Fruit fly (Drosophila melanogaster) whole organism, embryonic: ENCODE results near the gene Evi5.

Source experiments
- CG10274 ChIP-seq: fragments of 200-800 bp; sonication (Bioruptor generic); optimal IDR thresholded peaks from 3 replicates; lab custom pipeline; 2017; ENCODE audit warnings: missing biosample characterization, mild to moderate bottlenecking, missing genetic modification characterization
- CG10431 ChIP-seq: fragments of 200-800 bp; sonication (Bioruptor generic); optimal IDR thresholded peaks from 3 replicates; lab custom pipeline; 2018; ENCODE audit warnings: missing biosample characterization, mild to moderate bottlenecking, missing genetic modification characterization
- CG10462 ChIP-seq: fragments of 200-800 bp; sonication (Bioruptor generic); optimal IDR thresholded peaks from 2 replicates; lab custom pipeline; 2016; ENCODE audit warnings: missing biosample characterization, missing genetic modification characterization
- CG10959 ChIP-seq: fragments of 200-800 bp; sonication (Bioruptor generic); IDR thresholded peaks from 2 replicates; pipeline ENCODE4 v1.3.6; 2022; ENCODE audit warnings: missing biosample characterization, missing genetic modification characterization
- CG32532 ChIP-seq: fragments of 200-800 bp; sonication (Bioruptor generic); IDR thresholded peaks from 2 replicates; pipeline ENCODE4 v1.3.6; 2022; ENCODE audit warnings: missing biosample characterization, missing genetic modification characterization
- CG3726 ChIP-seq: fragments of 200-800 bp; sonication (Bioruptor generic); IDR thresholded peaks from 3 replicates; pipeline ENCODE4, ENCODE4 v1.3.6; 2022; ENCODE audit warnings: missing biosample characterization, missing genetic modification characterization
- CG4707 ChIP-seq: fragments of 200-800 bp; sonication (Bioruptor generic); optimal IDR thresholded peaks from 2 replicates; lab custom pipeline; 2018; ENCODE audit warnings: missing biosample characterization, mild to moderate bottlenecking, missing genetic modification characterization, moderate library complexity
- CG9215 ChIP-seq: fragments of 200-800 bp; sonication (Bioruptor generic); IDR thresholded peaks from 2 replicates; pipeline ENCODE4 v1.3.6; 2022; ENCODE audit warnings: missing biosample characterization, missing genetic modification characterization
- CG9609 ChIP-seq: fragments of 200-800 bp; sonication (Bioruptor generic); optimal IDR thresholded peaks from 3 replicates; lab custom pipeline; 2016; ENCODE audit warnings: missing biosample characterization, missing genetic modification characterization
- CG9817 ChIP-seq: fragments of 200-800 bp; sonication (Bioruptor generic); optimal IDR thresholded peaks from 2 replicates; lab custom pipeline; 2018; ENCODE audit warnings: missing biosample characterization, mild to moderate bottlenecking, missing genetic modification characterization, moderate library complexity
- CHES-1-like ChIP-seq: fragments of 200-800 bp; sonication (Bioruptor generic); optimal IDR thresholded peaks from 2 replicates; lab custom pipeline; 2016; ENCODE audit warnings: missing biosample characterization, missing genetic modification characterization
- D19A ChIP-seq: fragments of 200-800 bp; optimal IDR thresholded peaks from 3 replicates; lab custom pipeline; 2019; ENCODE audit warnings: missing biosample characterization, mild to moderate bottlenecking, missing genetic modification characterization, moderate library complexity
- Eip74EF ChIP-seq, 2 experiments: fragments of 200-800 bp in 1 of 2; fragments of >200 bp in 1 of 2; sonication (Bioruptor generic) in 1 of 2; optimal IDR thresholded peaks; 2 replicates each; lab custom pipeline; 2017 to 2019; ENCODE audit warnings: missing biosample characterization in 2 of 2, missing genetic modification characterization in 2 of 2, mild to moderate bottlenecking in 1 of 2, moderate library complexity in 1 of 2
- Fer3 ChIP-seq: fragments of 200-800 bp; sonication (Bioruptor generic); optimal IDR thresholded peaks from 2 replicates; lab custom pipeline; 2018; ENCODE audit warnings: missing biosample characterization, mild to moderate bottlenecking, missing genetic modification characterization, moderate library complexity
- H15 ChIP-seq: fragments of 200-800 bp; sonication (Bioruptor generic); IDR thresholded peaks from 3 replicates; pipeline ENCODE4 v1.3.6; 2022; ENCODE audit warnings: missing biosample characterization, missing genetic modification characterization
- HLH54F ChIP-seq: fragments of 200-800 bp; sonication (Bioruptor generic); optimal IDR thresholded peaks from 3 replicates; lab custom pipeline; 2016; ENCODE audit warnings: missing biosample characterization, missing genetic modification characterization
- HmgZ ChIP-seq: fragments of 200-800 bp; sonication (Bioruptor generic); optimal IDR thresholded peaks from 2 replicates; lab custom pipeline; 2018; ENCODE audit warnings: missing biosample characterization, mild to moderate bottlenecking, missing genetic modification characterization
- Hmx ChIP-seq: fragments of 200-800 bp; sonication (Bioruptor generic); optimal IDR thresholded peaks from 2 replicates; lab custom pipeline; 2016; ENCODE audit warnings: missing biosample characterization, missing genetic modification characterization
- Lpt ChIP-seq: fragments of >200 bp; optimal IDR thresholded peaks from 2 replicates; lab custom pipeline; 2018; ENCODE audit warnings: missing biosample characterization, missing genetic modification characterization
- MTF-1 ChIP-seq: fragments of 200-800 bp; sonication (Bioruptor generic); optimal IDR thresholded peaks from 2 replicates; lab custom pipeline; 2018; ENCODE audit warnings: missing biosample characterization, mild to moderate bottlenecking, missing genetic modification characterization, borderline replicate concordance
- NC2α ChIP-seq: fragments of 200-800 bp; sonication (Bioruptor generic); optimal IDR thresholded peaks from 2 replicates; lab custom pipeline; 2016; ENCODE audit warnings: missing biosample characterization, missing genetic modification characterization
- NC2β ChIP-seq: fragments of 200-800 bp; sonication (Bioruptor generic); optimal IDR thresholded peaks from 2 replicates; lab custom pipeline; 2016; ENCODE audit warnings: missing biosample characterization, missing genetic modification characterization
- Nf-YA ChIP-seq: fragments of 200-800 bp; sonication (Bioruptor generic); IDR thresholded peaks from 2 replicates; pipeline ENCODE4 v1.3.6; 2022; ENCODE audit warnings: missing biosample characterization, missing genetic modification characterization
- Ravus ChIP-seq: fragments of 200-800 bp; sonication (Bioruptor generic); IDR thresholded peaks from 2 replicates; pipeline ENCODE4 v1.3.6; 2022; ENCODE audit warnings: missing biosample characterization, missing genetic modification characterization
- Rx ChIP-seq: fragments of 200-800 bp; sonication (Bioruptor generic); IDR thresholded peaks from 2 replicates; pipeline ENCODE4 v1.3.6; 2022; ENCODE audit warnings: missing biosample characterization, missing genetic modification characterization
- Xrp1 ChIP-seq: fragments of 200-800 bp; sonication (Bioruptor generic); IDR thresholded peaks from 2 replicates; pipeline ENCODE4 v1.3.6; 2022; ENCODE audit warnings: missing biosample characterization, missing genetic modification characterization
- bsh ChIP-seq, 2 experiments: fragments of 200-800 bp; sonication (Bioruptor generic); optimal IDR thresholded peaks; 2 replicates each; lab custom pipeline; 2017 to 2018; ENCODE audit warnings: mild to moderate bottlenecking in 2 of 2, missing biosample characterization in 2 of 2, missing genetic modification characterization in 2 of 2, moderate library complexity in 1 of 2
- cato ChIP-seq: fragments of 200-800 bp; sonication (Bioruptor generic); optimal IDR thresholded peaks from 2 replicates; lab custom pipeline; 2016; ENCODE audit warnings: missing biosample characterization, missing genetic modification characterization, borderline replicate concordance
- caup ChIP-seq: fragments of 200-800 bp; sonication (Bioruptor generic); optimal IDR thresholded peaks from 3 replicates; lab custom pipeline; 2017; ENCODE audit warnings: missing biosample characterization, mild to moderate bottlenecking, missing genetic modification characterization, moderate library complexity; ENCODE audit not compliant: severe bottlenecking
- crp ChIP-seq, 2 experiments: fragments of 200-800 bp; sonication (Bioruptor generic); optimal IDR thresholded peaks; 2 replicates in 1 of 2; 3 replicates in 1 of 2; lab custom pipeline; 2017; ENCODE audit warnings: missing biosample characterization in 2 of 2, missing genetic modification characterization in 2 of 2, mild to moderate bottlenecking in 1 of 2, moderate library complexity in 1 of 2
- en ChIP-seq: fragments of 200-800 bp; sonication (Bioruptor generic); optimal IDR thresholded peaks from 2 replicates; lab custom pipeline; 2016; ENCODE audit warnings: missing biosample characterization, missing genetic modification characterization
- exex ChIP-seq: fragments of 200-800 bp; sonication (Bioruptor generic); optimal IDR thresholded peaks from 4 replicates; lab custom pipeline; 2018; ENCODE audit warnings: missing biosample characterization, mild to moderate bottlenecking, missing genetic modification characterization, moderate library complexity
- fd96Cb ChIP-seq: fragments of 200-800 bp; sonication (Bioruptor generic); optimal IDR thresholded peaks from 2 replicates; lab custom pipeline; 2018; ENCODE audit warnings: missing biosample characterization, mild to moderate bottlenecking, missing genetic modification characterization, moderate library complexity
- fu2 ChIP-seq: fragments of 200-800 bp; sonication (Bioruptor generic); optimal IDR thresholded peaks from 2 replicates; lab custom pipeline; 2016; ENCODE audit warnings: missing biosample characterization, missing genetic modification characterization
- gsb ChIP-seq: fragments of 200-800 bp; sonication (Bioruptor generic); IDR thresholded peaks from 2 replicates; pipeline ENCODE4 v1.3.6; 2022; ENCODE audit warnings: missing biosample characterization, missing genetic modification characterization
- insv ChIP-seq, 2 experiments: fragments of 200-800 bp; sonication (Bioruptor generic); optimal IDR thresholded peaks; 3 replicates each; lab custom pipeline; 2016 to 2018; ENCODE audit warnings: missing biosample characterization in 2 of 2, missing genetic modification characterization in 2 of 2
- jing ChIP-seq: fragments of 200-800 bp; sonication (Bioruptor generic); optimal IDR thresholded peaks from 2 replicates; lab custom pipeline; 2018; ENCODE audit warnings: missing biosample characterization, mild to moderate bottlenecking, missing genetic modification characterization
- kay ChIP-seq: fragments of 200-800 bp; sonication (Bioruptor generic); optimal IDR thresholded peaks from 2 replicates; lab custom pipeline; 2016; ENCODE audit warnings: missing biosample characterization, missing genetic modification characterization
- lab ChIP-seq: fragments of 200-800 bp; sonication (Bioruptor generic); optimal IDR thresholded peaks from 3 replicates; lab custom pipeline; 2017; ENCODE audit warnings: missing biosample characterization, missing genetic modification characterization, mild to moderate bottlenecking, moderate library complexity, missing genetic modification reagents
- lmd ChIP-seq: fragments of 200-800 bp; sonication (Bioruptor generic); IDR thresholded peaks from 2 replicates; pipeline ENCODE4 v1.3.6; 2022; ENCODE audit warnings: missing biosample characterization, missing genetic modification characterization
- lov ChIP-seq, 2 experiments: fragments of 200-800 bp in 1 of 2; fragments of >200 bp in 1 of 2; sonication (Bioruptor generic) in 1 of 2; IDR thresholded peaks in 1 of 2; optimal IDR thresholded peaks in 1 of 2; 2 replicates in 1 of 2; 3 replicates in 1 of 2; pipeline versions ENCODE4 v1.3.6 to Lab custom; 2017 to 2022; ENCODE audit warnings: missing biosample characterization in 1 of 2, missing genetic modification characterization in 1 of 2
- org-1 ChIP-seq: fragments of 200-800 bp; sonication (Bioruptor generic); optimal IDR thresholded peaks from 2 replicates; lab custom pipeline; 2017; ENCODE audit warnings: missing biosample characterization, missing genetic modification characterization
- pan ChIP-seq, 4 experiments: fragments of >200 bp in 3 of 4; fragments of 200-800 bp in 1 of 4; sonication (Bioruptor generic) in 1 of 4; optimal IDR thresholded peaks in 3 of 4; IDR thresholded peaks in 1 of 4; 2 replicates each; pipeline versions ENCODE4 v1.3.6 to Lab custom; 2017 to 2022; ENCODE audit warnings: missing biosample characterization in 2 of 4, missing genetic modification characterization in 2 of 4, mixed read lengths in 1 of 4
- pnt ChIP-seq: fragments of 200-800 bp; sonication (Bioruptor generic); optimal IDR thresholded peaks from 3 replicates; lab custom pipeline; 2016; ENCODE audit warnings: missing biosample characterization, missing genetic modification characterization
- sc ChIP-seq, 3 experiments: fragments of >200 bp in 2 of 3; fragments of 200-800 bp in 1 of 3; sonication (Bioruptor generic) in 1 of 3; optimal IDR thresholded peaks; 2 replicates in 2 of 3; 3 replicates in 1 of 3; lab custom pipeline; 2017; ENCODE audit warnings: mild to moderate bottlenecking in 1 of 3, missing biosample characterization in 1 of 3, missing genetic modification characterization in 1 of 3, missing genetic modification reagents in 1 of 3
- sisA ChIP-seq: fragments of 200-800 bp; sonication (Bioruptor generic); IDR thresholded peaks from 2 replicates; pipeline ENCODE4 v1.3.6; 2022; ENCODE audit warnings: missing biosample characterization, missing genetic modification characterization
- sna ChIP-seq: fragments of 200-800 bp; sonication (Bioruptor generic); IDR thresholded peaks from 2 replicates; pipeline ENCODE4 v1.3.6; 2022; ENCODE audit warnings: missing biosample characterization, missing genetic modification characterization; ENCODE audit not compliant: partially characterized antibody
- z ChIP-seq: fragments of 200-800 bp; sonication (Bioruptor generic); IDR thresholded peaks from 3 replicates; pipeline ENCODE4 v1.3.6; 2022; ENCODE audit warnings: missing biosample characterization, missing genetic modification characterization
- zen2 ChIP-seq: fragments of 200-800 bp; sonication (Bioruptor generic); IDR thresholded peaks from 3 replicates; pipeline ENCODE4 v1.3.6; 2022; ENCODE audit warnings: missing biosample characterization, missing genetic modification characterization; ENCODE audit not compliant: partially characterized antibody

The Evi5 gene

dm6 chrX:11427282-11427689, 26.9 kb downstream of the Evi5 start (continued):
- TF ChIP-seq jing = no peak
- peak in 1 of 2 experiments; percentile 63 for TF ChIP-seq bsh (GFP tag; optimal IDR thresholded peaks at IDR 0.05; lab: Kevin White, UChicago)
- TF ChIP-seq CG3726 (GFP tag; lab: Robert Waterston, UW) = no peak
- TF ChIP-seq cato (GFP tag; lab: Kevin White, UChicago) = no peak
- peak; percentile 16 for TF ChIP-seq D19A
- no peak for TF ChIP-seq CG32532 (GFP tag; lab: Robert Waterston, UW)
- TF ChIP-seq fu2 (GFP tag; lab: Kevin White, UChicago) = no peak
- TF ChIP-seq Fer3 (tag; lab: Kevin White, UChicago) = peak; percentile 41
- TF ChIP-seq CG10274 = peak; percentile 10
- TF ChIP-seq HLH54F (GFP tag; lab: Kevin White, UChicago) = no peak
- no peak for TF ChIP-seq gsb
- TF ChIP-seq z (GFP tag; lab: Robert Waterston, UW) = no peak
- peak; percentile 39 for TF ChIP-seq org-1
- TF ChIP-seq zen2 (GFP tag; lab: Robert Waterston, UW) = no peak
- no peak for TF ChIP-seq H15 (GFP tag; lab: Robert Waterston, UW)
- TF ChIP-seq sc (optimal IDR thresholded peaks at IDR 0.05; lab: Kevin White, UChicago) = no peak
- peak; percentile 13 for TF ChIP-seq sc (GFP tag; optimal IDR thresholded peaks at IDR 0.05; lab: Kevin White, UChicago)
- TF ChIP-seq HmgZ (tag; lab: Kevin White, UChicago) = peak; percentile 42
- TF ChIP-seq caup (GFP tag; lab: Kevin White, UChicago) = peak; percentile 67
- TF ChIP-seq kay = peak; percentile 22
- TF ChIP-seq sna = 0 out of 2 replicates have a peak, but pooled peaks have one; percentile 21
- TF ChIP-seq lmd (GFP tag; lab: Robert Waterston, UW) = no peak
- TF ChIP-seq Rx = no peak
- no peak for TF ChIP-seq Hmx (GFP tag; lab: Kevin White, UChicago)
- TF ChIP-seq crp (GFP tag; optimal IDR thresholded peaks at IDR 0.05; lab: Kevin White, UChicago) = peak in 1 of 2 experiments; percentile 53
- no peak for TF ChIP-seq Lpt (GFP tag; lab: Kevin White, UChicago)
- TF ChIP-seq fd96Cb (tag; lab: Kevin White, UChicago) = peak; percentile 20
- no peak for TF ChIP-seq CHES-1-like (GFP tag; lab: Kevin White, UChicago)
- no peak for TF ChIP-seq CG9609 (GFP tag; lab: Kevin White, UChicago)
- peak in 1 of 2 experiments; percentile 17 for TF ChIP-seq Eip74EF (GFP tag; optimal IDR thresholded peaks at IDR 0.05; lab: Kevin White, UChicago)
- no peak for TF ChIP-seq NC2β (GFP tag; lab: Kevin White, UChicago)
- peak; percentile 82 for TF ChIP-seq lab (GFP tag; lab: Kevin White, UChicago)
- TF ChIP-seq pnt (GFP tag; lab: Kevin White, UChicago) = no peak
- no peak for TF ChIP-seq Nf-YA (GFP tag; lab: Robert Waterston, UW)
- no peak for TF ChIP-seq en (GFP tag; lab: Kevin White, UChicago)
- peak; percentile 9 for TF ChIP-seq CG9817 (tag; lab: Kevin White, UChicago)
- no peak for TF ChIP-seq pan (optimal IDR thresholded peaks at IDR 0.05; lab: Kevin White, UChicago)
- no peak for TF ChIP-seq pan (GFP tag; optimal IDR thresholded peaks at IDR 0.05 in 1 of 2, IDR thresholded peaks at IDR 0.05 in 1 of 2)
- peak; percentile 29 for TF ChIP-seq MTF-1 (GFP tag; lab: Kevin White, UChicago)
- peak; percentile 48 for TF ChIP-seq Xrp1 (GFP tag; lab: Robert Waterston, UW)
- TF ChIP-seq sisA (GFP tag; lab: Robert Waterston, UW) = no peak
- no peak for TF ChIP-seq CG9215 (GFP tag; lab: Robert Waterston, UW)
- no peak for TF ChIP-seq NC2α
- TF ChIP-seq lov (optimal IDR thresholded peaks at IDR 0.05; lab: Kevin White, UChicago) = no peak
- no peak for TF ChIP-seq lov (GFP tag; IDR thresholded peaks at IDR 0.05; lab: Robert Waterston, UW)
- TF ChIP-seq insv (GFP tag; optimal IDR thresholded peaks at IDR 0.05; lab: Kevin White, UChicago) = peak in 1 of 2 experiments; percentile 15
- TF ChIP-seq Ravus (GFP tag; lab: Robert Waterston, UW) = no peak
- no peak for TF ChIP-seq CG10959 (GFP tag; lab: Robert Waterston, UW)
- peak; percentile 11 for TF ChIP-seq CG10431
- peak; percentile 48 for TF ChIP-seq exex (tag; lab: Kevin White, UChicago)
- TF ChIP-seq CG10462 (GFP tag; lab: Kevin White, UChicago) = no peak
- TF ChIP-seq CG4707 (GFP tag; lab: Kevin White, UChicago) = peak; percentile 11
